Worm (Caenorhabditis elegans): Measurements from ENCODE around the gene mics-1.

The mics-1 gene

ce11 chrV:10555239-10555638 is 22.9 kb downstream of the mics-1 start, which contains the start of gene F32G8.3:
TSS of gene F32G8.3 (minus strand) at chrV:10555339.
- no peak for TF ChIP-seq ceh-30 (tag; optimal IDR thresholded peaks at IDR 0.05)
- no peak for TF ChIP-seq ztf-16 (tag; optimal IDR thresholded peaks at IDR 0.05)
- no peak for TF ChIP-seq T23F11.4 (GFP tag; optimal IDR thresholded peaks at IDR 0.05)
- TF ChIP-seq pax-1 (tag; optimal IDR thresholded peaks at IDR 0.05): no peak
- no peak for TF ChIP-seq elt-4 (tag; optimal IDR thresholded peaks at IDR 0.05)
- no peak for TF ChIP-seq gmeb-2 (tag; optimal IDR thresholded peaks at IDR 0.05)
- no peak for TF ChIP-seq nfya-1 (tag; optimal IDR thresholded peaks at IDR 0.05)
- TF ChIP-seq sdc-2 (tag; optimal IDR thresholded peaks at IDR 0.05): no peak
- no peak for TF ChIP-seq hlh-30 (tag; optimal IDR thresholded peaks at IDR 0.05; ENCODE audit: insufficient read depth)
- TF ChIP-seq K02D7.2 (tag; optimal IDR thresholded peaks at IDR 0.05): no peak
- no peak for TF ChIP-seq ceh-34 (tag; optimal IDR thresholded peaks at IDR 0.05)
- no peak for TF ChIP-seq pag-3 (tag; optimal IDR thresholded peaks at IDR 0.05; ENCODE audit: borderline replicate concordance)
- no peak for TF ChIP-seq unc-42 (tag; optimal IDR thresholded peaks at IDR 0.05)
- no peak for TF ChIP-seq C38D4.7 (GFP tag; optimal IDR thresholded peaks at IDR 0.05)
- no peak for TF ChIP-seq F13H6.1 (tag; optimal IDR thresholded peaks at IDR 0.05)
- TF ChIP-seq pros-1 (tag; optimal IDR thresholded peaks at IDR 0.05): no peak

DNA sequence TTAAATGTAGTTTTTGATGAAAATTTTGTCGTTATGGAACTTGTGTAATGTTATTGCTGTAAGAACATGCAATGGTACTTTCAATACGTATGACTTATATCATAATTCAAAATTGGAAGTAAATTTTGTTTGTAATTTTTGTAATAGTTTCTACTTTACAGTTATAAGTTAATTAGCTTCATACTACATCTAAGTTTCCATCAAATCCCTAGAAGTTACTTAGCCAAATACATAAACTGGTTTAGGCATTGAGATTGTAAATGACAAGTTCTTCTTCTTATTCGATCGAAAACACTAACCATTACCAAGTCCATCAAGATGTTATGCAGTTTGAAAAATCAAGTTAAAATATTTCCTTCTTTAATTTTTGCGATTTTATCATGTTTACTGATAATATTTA is 28.4 kb downstream of the mics-1 start, which contains the start of gene F32G8.2:
Gene F32G8.2 (plus strand): TSS at position 301 of the 400 bp plus-strand sequence.
- TF ChIP-seq dve-1 (tag; optimal IDR thresholded peaks at IDR 0.05) (no peak), ets-4 (tag; optimal IDR thresholded peaks at IDR 0.05) (no peak), unc-86 (tag; optimal IDR thresholded peaks at IDR 0.05) (no peak), fkh-10 (GFP tag; optimal IDR thresholded peaks at IDR 0.05) (no peak), npax-4 (tag; optimal IDR thresholded peaks at IDR 0.05) (no peak), nhr-11 (tag; optimal IDR thresholded peaks at IDR 0.05) (no peak), C38D4.7 (GFP tag; optimal IDR thresholded peaks at IDR 0.05) (no peak), elt-2 (tag; optimal IDR thresholded peaks at IDR 0.05) (no peak), K02D7.2 (tag; optimal IDR thresholded peaks at IDR 0.05) (no peak), F13H6.1 (tag; optimal IDR thresholded peaks at IDR 0.05) (no peak), sox-4 (tag; optimal IDR thresholded peaks at IDR 0.05) (no peak), ceh-34 (tag; optimal IDR thresholded peaks at IDR 0.05) (no peak), ceh-31 (tag; optimal IDR thresholded peaks at IDR 0.05) (no peak), che-1 (tag; optimal IDR thresholded peaks at IDR 0.05) (no peak), lin-11 (tag; optimal IDR thresholded peaks at IDR 0.05) (no peak), fax-1 (tag; optimal IDR thresholded peaks at IDR 0.05) (no peak), fkh-6 (tag; optimal IDR thresholded peaks at IDR 0.05) (no peak), syd-9 (tag; optimal IDR thresholded peaks at IDR 0.05) (no peak), nfya-1 (tag; optimal IDR thresholded peaks at IDR 0.05) (no peak)

DNA sequence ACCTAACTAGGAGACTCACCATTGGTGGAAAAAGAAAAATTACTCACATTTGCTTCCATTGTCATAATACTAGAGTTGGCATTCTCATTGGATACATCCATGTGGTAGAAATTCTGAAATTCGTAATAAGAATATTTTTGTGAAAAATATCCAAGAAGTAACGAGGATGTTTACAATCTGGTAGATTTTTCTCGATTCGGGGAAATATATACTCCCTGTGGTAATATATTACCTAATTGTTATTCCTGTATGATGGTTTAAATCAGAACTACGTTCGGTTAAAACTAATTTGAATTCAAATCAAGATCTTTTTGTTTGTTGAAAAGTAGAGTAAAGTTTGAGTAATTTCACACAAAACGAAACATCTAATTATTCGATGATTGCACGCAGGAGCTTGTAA is 29.1 kb downstream of the mics-1 start, which contains the start of gene srd-34:
Gene srd-34 (minus strand): TSS at position 101 of the 400 bp plus-strand sequence.
- no peak for TF ChIP-seq mec-3 (tag; optimal IDR thresholded peaks at IDR 0.05; ENCODE audit: borderline replicate concordance)
- TF ChIP-seq rnt-1 (tag; optimal IDR thresholded peaks at IDR 0.05): no peak
- no peak for TF ChIP-seq tbx-2 (tag; optimal IDR thresholded peaks at IDR 0.05)
- TF ChIP-seq ref-2 (tag; optimal IDR thresholded peaks at IDR 0.05): no peak
- no peak for TF ChIP-seq pat-9 (tag; optimal IDR thresholded peaks at IDR 0.05)
- no peak for TF ChIP-seq zip-5 (tag; optimal IDR thresholded peaks at IDR 0.05)
- TF ChIP-seq ceh-6 (GFP tag; optimal IDR thresholded peaks at IDR 0.05): no peak
- no peak for TF ChIP-seq unc-55 (GFP tag; optimal IDR thresholded peaks at IDR 0.05)

- TF ChIP-seq ceh-18 (tag; optimal IDR thresholded peaks at IDR 0.05): no peak
- TF ChIP-seq syd-9 (tag; optimal IDR thresholded peaks at IDR 0.05): no peak
- no peak for TF ChIP-seq odd-2 (tag; optimal IDR thresholded peaks at IDR 0.05)
- TF ChIP-seq lim-6 (tag; optimal IDR thresholded peaks at IDR 0.05): no peak
- TF ChIP-seq dve-1 (tag; optimal IDR thresholded peaks at IDR 0.05): no peak
- TF ChIP-seq hlh-15 (tag; optimal IDR thresholded peaks at IDR 0.05): no peak
- no peak for TF ChIP-seq che-1 (tag; optimal IDR thresholded peaks at IDR 0.05)
- no peak for TF ChIP-seq tbx-7 (tag; optimal IDR thresholded peaks at IDR 0.05)
- TF ChIP-seq F13H6.1 (tag; optimal IDR thresholded peaks at IDR 0.05): no peak
- no peak for TF ChIP-seq unc-3 (GFP tag; conservative IDR thresholded peaks at IDR 0.05)
- no peak for TF ChIP-seq unc-3 (tag; optimal IDR thresholded peaks at IDR 0.05)
- TF ChIP-seq ceh-24 (tag; optimal IDR thresholded peaks at IDR 0.05): no peak
- no peak for TF ChIP-seq fkh-10 (GFP tag; optimal IDR thresholded peaks at IDR 0.05)
- TF ChIP-seq ceh-19 (GFP tag; optimal IDR thresholded peaks at IDR 0.05): no peak
Observed at ce11 chrV:10546749-10547148, 31.4 kb downstream of the mics-1 start, which contains the start of gene F25D1.5. TSS of gene F25D1.5 (minus strand) at chrV:10546783.

Data from whole organism, late embryonic.